Worm (Caenorhabditis elegans) whole organism, L2 larva: ENCODE measurements around the gene slc-9B.1.

Experiments
- F13H6.1 ChIP-seq: sonication (generic microtip); optimal IDR thresholded peaks from 2 replicates; lab custom pipeline; 2016; ENCODE audit warnings: missing genetic modification characterization, missing compliant biosample characterization
- R02D3.7 ChIP-seq: fragments of 150-350 bp; optimal IDR thresholded peaks from 2 replicates; lab custom pipeline; 2014; ENCODE audit warnings: missing biosample characterization, missing genetic modification characterization
- elt-3 ChIP-seq: sonication (generic microtip); optimal IDR thresholded peaks from 2 replicates; lab custom pipeline; 2017; ENCODE audit warnings: missing biosample characterization, missing genetic modification characterization
- mab-5 ChIP-seq: fragments of 150-350 bp; optimal IDR thresholded peaks from 2 replicates; lab custom pipeline; 2014; ENCODE audit warnings: missing biosample characterization, missing genetic modification characterization
- mbf-1 ChIP-seq: sonication (generic microtip); optimal IDR thresholded peaks from 2 replicates; lab custom pipeline; 2017; ENCODE audit warnings: missing biosample characterization, missing genetic modification characterization
- nhr-11 ChIP-seq: fragments of 150-350 bp; optimal IDR thresholded peaks from 2 replicates; lab custom pipeline; 2014; ENCODE audit warnings: missing biosample characterization, missing genetic modification characterization
- nhr-23 ChIP-seq: fragments of 150-350 bp; optimal IDR thresholded peaks from 2 replicates; lab custom pipeline; 2014; ENCODE audit warnings: missing biosample characterization, missing genetic modification reagents, missing genetic modification characterization
- unc-62 ChIP-seq: fragments of 150-350 bp; optimal IDR thresholded peaks from 2 replicates; lab custom pipeline; 2014; ENCODE audit warnings: missing biosample characterization, missing genetic modification reagents, missing genetic modification characterization
- ztf-1 ChIP-seq: fragments of 200-800 bp; sonication (Bioruptor generic); conservative IDR thresholded peaks from 2 replicates; pipeline ENCODE4 v1.3.6; 2022; ENCODE audit warnings: missing genetic modification characterization, missing compliant biosample characterization

DNA sequence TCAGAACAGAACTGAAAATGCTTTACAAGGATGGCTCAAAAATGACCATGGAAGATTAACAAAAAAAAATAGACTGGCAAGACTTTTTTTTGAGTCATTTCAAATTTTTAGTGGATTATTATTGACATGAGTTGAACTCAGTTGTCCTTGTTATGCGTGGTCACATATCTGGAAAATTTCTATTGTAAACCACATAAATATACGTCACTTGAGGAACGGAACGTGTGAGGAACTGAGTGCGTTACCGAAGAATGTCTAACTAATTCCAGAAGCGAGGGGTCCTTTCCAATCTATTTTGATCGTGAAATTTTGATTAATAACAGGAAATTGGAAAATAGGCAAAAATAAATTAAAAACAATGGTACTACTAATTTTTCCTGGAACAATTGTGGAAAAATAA is 17.1 kb upstream of the slc-9B.1 start:
- TF ChIP-seq elt-3 (no peak), ztf-1 (no peak), mbf-1 (tag; lab: Kevin White, UChicago) (no peak), unc-62 (no peak), nhr-23 (tag; lab: Kevin White, UChicago) (no peak), nhr-11 (tag; lab: Kevin White, UChicago) (no peak), R02D3.7 (tag; lab: Kevin White, UChicago) (no peak), F13H6.1 (no peak), mab-5 (tag; lab: Kevin White, UChicago) (no peak)
